Worm (Caenorhabditis elegans): ENCODE measurements around the gene cutl-1.

DNA sequence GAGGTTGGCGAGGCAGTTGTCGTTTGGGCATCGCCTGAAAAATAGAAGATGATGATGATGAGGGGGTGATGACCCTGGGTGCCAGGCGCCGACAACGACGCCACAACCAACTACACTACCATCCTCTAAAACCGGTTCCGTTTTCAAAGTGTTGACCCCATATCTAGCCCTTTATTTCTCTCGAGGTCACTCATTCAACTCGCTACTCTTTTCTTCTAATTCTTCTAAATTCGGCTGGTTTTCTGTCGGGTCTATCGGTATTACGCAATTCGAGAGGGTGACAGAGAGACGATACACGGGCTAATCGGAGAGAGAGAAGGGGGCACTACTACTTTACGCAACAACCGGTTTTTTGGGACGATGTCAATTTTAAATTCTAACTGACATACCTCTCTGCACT lies 34.6 kb downstream of the cutl-1 start:
- TF ChIP-seq ama-1 (optimal IDR thresholded peaks at IDR 0.05), result no peak
- no peak for TF ChIP-seq ama-1 (GFP tag; optimal IDR thresholded peaks at IDR 0.05)
- no peak for TF ChIP-seq nfya-1 (tag; optimal IDR thresholded peaks at IDR 0.05; ENCODE audit: borderline replicate concordance, insufficient read depth)
- no peak for TF ChIP-seq nhr-179 (tag; optimal IDR thresholded peaks at IDR 0.05)
- no peak for TF ChIP-seq ccch-3 (GFP tag; optimal IDR thresholded peaks at IDR 0.05)
- TF ChIP-seq D2030.7 (GFP tag; IDR thresholded peaks at IDR 0.05), result no peak
- no peak for TF ChIP-seq hmg-1.2 (GFP tag; IDR thresholded peaks at IDR 0.05)
- TF ChIP-seq egrh-3 (GFP tag; IDR thresholded peaks at IDR 0.05), result no peak
- no peak for TF ChIP-seq hlh-26 (GFP tag; conservative IDR thresholded peaks at IDR 0.05)
- no peak for TF ChIP-seq F52B5.7 (tag; optimal IDR thresholded peaks at IDR 0.05)
- TF ChIP-seq Y79H2A.3 (GFP tag; conservative IDR thresholded peaks at IDR 0.05), result no peak
- TF ChIP-seq Y56A3A.18 (GFP tag; IDR thresholded peaks at IDR 0.05), result no peak
- TF ChIP-seq dpff-1 (tag; optimal IDR thresholded peaks at IDR 0.05), result no peak
